Fruit fly (Drosophila melanogaster): ENCODE data around the gene Phyhd1.

DNA sequence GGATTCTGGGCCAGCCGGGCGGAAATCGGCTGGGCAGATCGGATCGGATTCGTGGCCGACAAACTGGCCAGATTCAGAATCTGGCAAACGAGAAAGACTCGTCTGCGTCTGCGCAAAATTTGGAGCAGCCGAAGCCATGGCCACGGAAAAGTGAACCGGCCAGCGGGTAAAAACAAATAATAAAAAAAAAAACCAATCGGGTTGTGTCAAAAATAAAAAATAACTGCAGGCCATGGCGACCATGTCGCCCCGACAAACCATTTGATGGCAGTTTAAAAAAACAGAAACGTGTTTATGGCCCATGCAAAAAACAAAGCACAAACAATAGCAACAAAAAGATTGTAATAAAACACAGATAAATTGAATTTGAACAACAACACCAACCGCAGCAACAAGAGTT lies 7.4 kb upstream of the Phyhd1 start:
- TF ChIP-seq CG5204 (GFP tag; optimal IDR thresholded peaks at IDR 0.05) (no peak), bab1 (GFP tag; optimal IDR thresholded peaks at IDR 0.05) (no peak), pad (GFP tag; optimal IDR thresholded peaks at IDR 0.05) (no peak), cic (GFP tag; optimal IDR thresholded peaks at IDR 0.05) (no peak), kay (GFP tag; ENCODE audit: borderline replicate concordance) (no peak), Clk (GFP tag; optimal IDR thresholded peaks at IDR 0.05) (no peak), Hr96 (GFP tag; optimal IDR thresholded peaks at IDR 0.05) (no peak), cnc (optimal IDR thresholded peaks at IDR 0.05) (no peak), CG7101 (tag; optimal IDR thresholded peaks at IDR 0.05) (no peak)
